Worm (Caenorhabditis elegans) whole organism, L3 larva: ENCODE results near the gene rps-2.

Experiments used
- ZK546.5 ChIP-seq: sonication (generic microtip); optimal IDR thresholded peaks from 2 replicates; lab custom pipeline; 2017; ENCODE audit warnings: missing biosample characterization, missing genetic modification characterization
- aly-2 ChIP-seq: fragments of 150-350 bp; optimal IDR thresholded peaks from 2 replicates; lab custom pipeline; 2014; ENCODE audit warnings: missing biosample characterization, missing genetic modification characterization
- ama-1 ChIP-seq: fragments of 150-350 bp; optimal IDR thresholded peaks from 2 replicates; lab custom pipeline; 2018
- ceh-16 ChIP-seq: sonication (generic microtip); optimal IDR thresholded peaks from 2 replicates; lab custom pipeline; 2017; ENCODE audit warnings: missing biosample characterization, missing genetic modification characterization
- ceh-28 ChIP-seq: fragments of 150-350 bp; optimal IDR thresholded peaks from 2 replicates; lab custom pipeline; 2014; ENCODE audit warnings: missing biosample characterization, missing genetic modification reagents, missing genetic modification characterization
- ceh-82 ChIP-seq: fragments of 150-350 bp; optimal IDR thresholded peaks from 2 replicates; lab custom pipeline; 2014; ENCODE audit warnings: missing biosample characterization, missing genetic modification characterization
- ceh-9 ChIP-seq: sonication (generic microtip); optimal IDR thresholded peaks from 2 replicates; lab custom pipeline; 2018; ENCODE audit warnings: missing biosample characterization, missing genetic modification characterization
- daf-12 ChIP-seq: fragments of 150-350 bp; optimal IDR thresholded peaks from 2 replicates; lab custom pipeline; 2014; ENCODE audit warnings: missing biosample characterization, missing genetic modification reagents, missing genetic modification characterization
- egl-27 ChIP-seq: sonication (generic microtip); optimal IDR thresholded peaks from 4 replicates; lab custom pipeline; 2017; ENCODE audit warnings: missing biosample characterization, missing genetic modification reagents, missing genetic modification characterization
- elt-1 ChIP-seq: fragments of 150-350 bp; optimal IDR thresholded peaks from 2 replicates; lab custom pipeline; 2014; ENCODE audit warnings: missing biosample characterization, missing genetic modification characterization
- elt-2 ChIP-seq: sonication (generic microtip); optimal IDR thresholded peaks from 2 replicates; lab custom pipeline; 2016; ENCODE audit warnings: missing genetic modification reagents, mild to moderate bottlenecking, missing genetic modification characterization, missing compliant biosample characterization
- elt-3 ChIP-seq, 3 experiments: fragments of 150-350 bp in 1 of 3; sonication (generic microtip) in 2 of 3; optimal IDR thresholded peaks; 2 replicates in 2 of 3; 4 replicates in 1 of 3; lab custom pipeline; 2014 to 2017; ENCODE audit warnings: missing biosample characterization in 3 of 3, missing genetic modification characterization in 3 of 3
- eor-1 ChIP-seq, 2 experiments: fragments of 150-350 bp; optimal IDR thresholded peaks; 2 replicates each; lab custom pipeline; 2014 to 2018; ENCODE audit warnings: missing biosample characterization in 2 of 2, missing genetic modification characterization in 2 of 2
- fkh-2 ChIP-seq: fragments of 150-350 bp; optimal IDR thresholded peaks from 2 replicates; lab custom pipeline; 2014; ENCODE audit warnings: missing biosample characterization, missing genetic modification reagents, missing genetic modification characterization
- fos-1 ChIP-seq: fragments of 150-350 bp; optimal IDR thresholded peaks from 2 replicates; lab custom pipeline; 2014; ENCODE audit warnings: missing biosample characterization, missing genetic modification characterization
- hmg-11 ChIP-seq: sonication (generic microtip); optimal IDR thresholded peaks from 2 replicates; lab custom pipeline; 2016; ENCODE audit warnings: missing genetic modification characterization, missing compliant biosample characterization
- jun-1 ChIP-seq: fragments of 150-350 bp; optimal IDR thresholded peaks from 2 replicates; lab custom pipeline; 2014; ENCODE audit warnings: missing biosample characterization, missing genetic modification reagents, missing genetic modification characterization
- lin-15B ChIP-seq: fragments of 150-350 bp; optimal IDR thresholded peaks from 2 replicates; lab custom pipeline; 2014; ENCODE audit warnings: missing biosample characterization, missing genetic modification characterization
- lin-39 ChIP-seq: fragments of 150-350 bp; optimal IDR thresholded peaks from 2 replicates; lab custom pipeline; 2018; ENCODE audit warnings: missing biosample characterization, missing genetic modification reagents, missing genetic modification characterization
- lsy-12 ChIP-seq: sonication (generic microtip); optimal IDR thresholded peaks from 2 replicates; lab custom pipeline; 2016; ENCODE audit warnings: mild to moderate bottlenecking, missing genetic modification characterization, missing compliant biosample characterization
- mdl-1 ChIP-seq: fragments of 150-350 bp; optimal IDR thresholded peaks from 2 replicates; lab custom pipeline; 2014; ENCODE audit warnings: missing biosample characterization, missing genetic modification characterization
- nfya-1 ChIP-seq: sonication (generic microtip); optimal IDR thresholded peaks from 2 replicates; lab custom pipeline; 2017; ENCODE audit warnings: missing genetic modification characterization, mild to moderate bottlenecking, missing compliant biosample characterization, antibody characterized with exemption, moderate library complexity; ENCODE audit not compliant: insufficient read depth
- nhr-11 ChIP-seq: fragments of 150-350 bp; optimal IDR thresholded peaks from 2 replicates; lab custom pipeline; 2014; ENCODE audit warnings: missing biosample characterization, missing genetic modification characterization
- nhr-12 ChIP-seq: fragments of 150-350 bp; optimal IDR thresholded peaks from 2 replicates; lab custom pipeline; 2014; ENCODE audit warnings: missing biosample characterization, missing genetic modification characterization
- nhr-23 ChIP-seq: fragments of 150-350 bp; optimal IDR thresholded peaks from 2 replicates; lab custom pipeline; 2014; ENCODE audit warnings: missing biosample characterization, missing genetic modification reagents, missing genetic modification characterization
- nhr-237 ChIP-seq: fragments of 150-350 bp; optimal IDR thresholded peaks from 2 replicates; lab custom pipeline; 2014; ENCODE audit warnings: missing biosample characterization, missing genetic modification characterization
- nhr-25 ChIP-seq: sonication (generic microtip); optimal IDR thresholded peaks from 2 replicates; lab custom pipeline; 2017; ENCODE audit warnings: missing biosample characterization, missing genetic modification characterization
- nhr-28 ChIP-seq: fragments of 150-350 bp; optimal IDR thresholded peaks from 2 replicates; lab custom pipeline; 2014; ENCODE audit warnings: missing biosample characterization, missing genetic modification characterization
- nhr-43 ChIP-seq: sonication (generic microtip); optimal IDR thresholded peaks from 2 replicates; lab custom pipeline; 2016; ENCODE audit warnings: mild to moderate bottlenecking, missing genetic modification characterization, missing compliant biosample characterization; ENCODE audit not compliant: poor library complexity, severe bottlenecking
- nhr-76 ChIP-seq: fragments of 150-350 bp; sonication (generic microtip); optimal IDR thresholded peaks from 5 replicates; lab custom pipeline; 2014; ENCODE audit warnings: missing biosample characterization, missing genetic modification characterization
- pha-4 ChIP-seq: fragments of 150-350 bp; optimal IDR thresholded peaks from 2 replicates; lab custom pipeline; 2014; ENCODE audit warnings: missing biosample characterization, missing genetic modification reagents, missing genetic modification characterization
- pqm-1 ChIP-seq: fragments of 150-350 bp; optimal IDR thresholded peaks from 2 replicates; lab custom pipeline; 2017; ENCODE audit warnings: missing biosample characterization, missing genetic modification characterization, inconsistent platforms
- sea-2 ChIP-seq: fragments of 150-350 bp; sonication (generic microtip); optimal IDR thresholded peaks from 4 replicates; lab custom pipeline; 2014; ENCODE audit warnings: missing biosample characterization, missing genetic modification reagents, missing genetic modification characterization
- skn-1 ChIP-seq: fragments of 150-350 bp; optimal IDR thresholded peaks from 2 replicates; lab custom pipeline; 2014; ENCODE audit warnings: missing biosample characterization, missing genetic modification characterization
- snpc-4 ChIP-seq: fragments of 150-350 bp; optimal IDR thresholded peaks from 2 replicates; lab custom pipeline; 2014; ENCODE audit warnings: missing biosample characterization, missing genetic modification characterization
- tbx-2 ChIP-seq: sonication (generic microtip); optimal IDR thresholded peaks from 2 replicates; lab custom pipeline; 2016; ENCODE audit warnings: mild to moderate bottlenecking, missing genetic modification characterization, missing compliant biosample characterization
- unc-62 ChIP-seq: fragments of 150-350 bp; sonication (generic microtip); optimal IDR thresholded peaks from 4 replicates; lab custom pipeline; 2014; ENCODE audit warnings: missing biosample characterization, missing genetic modification reagents, missing genetic modification characterization
- zag-1 ChIP-seq: fragments of 150-350 bp; optimal IDR thresholded peaks from 2 replicates; lab custom pipeline; 2014; ENCODE audit warnings: missing biosample characterization, missing genetic modification characterization
- ztf-4 ChIP-seq: fragments of 150-350 bp; optimal IDR thresholded peaks from 2 replicates; lab custom pipeline; 2014; ENCODE audit warnings: missing biosample characterization, missing genetic modification characterization

Gene rps-2

ce11 chrIV:7948290-7948689 is 22.1 kb upstream of the rps-2 start, which contains the start of gene mcm-3AP:
Gene mcm-3AP (plus strand): TSS chrIV:7948672.
- TF ChIP-seq elt-2 (tag; lab: Kevin White, UChicago) (peak; percentile 26), hmg-11 (tag; lab: Kevin White, UChicago) (peak; percentile 13), nfya-1 (tag; lab: Kevin White, UChicago) (peak; percentile 58)

DNA sequence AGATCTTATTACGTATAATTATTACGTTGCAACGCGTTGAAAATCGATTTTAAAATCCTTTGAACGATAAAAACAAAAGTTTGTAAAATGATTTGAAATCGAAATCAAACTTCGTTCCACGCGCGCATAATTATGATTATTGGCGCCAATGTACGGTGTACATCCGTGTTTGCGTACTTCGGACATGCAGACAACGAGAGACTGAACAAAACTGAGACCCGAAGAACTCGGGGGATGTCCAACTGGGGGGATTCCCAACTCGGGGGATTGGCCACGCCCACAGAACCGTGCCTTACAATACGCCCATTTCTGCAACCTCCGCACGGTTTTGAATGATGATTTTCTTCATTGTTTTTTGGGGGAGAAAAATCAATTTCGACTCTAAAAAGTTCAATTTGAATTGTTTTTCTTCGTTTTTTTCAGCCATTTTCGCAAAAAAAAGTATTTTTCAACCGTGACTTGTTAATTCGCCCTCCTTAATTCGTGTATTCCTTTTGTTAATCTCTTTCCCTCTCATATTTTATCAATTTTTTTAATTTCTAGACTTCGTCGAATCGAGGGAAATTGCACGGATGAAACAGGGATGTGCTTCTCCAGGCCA is 20.8 kb upstream of the rps-2 start, which contains the start of gene F20D12.12:
Gene F20D12.12 (plus strand): TSS at position 542 of the 601 bp plus-strand sequence.
- peak; percentile 52 for TF ChIP-seq elt-2 (tag; lab: Kevin White, UChicago)
- peak; percentile 85 for TF ChIP-seq nfya-1 (tag; lab: Kevin White, UChicago)
- peak; percentile 69 for TF ChIP-seq lin-15B (tag; lab: Kevin White, UChicago)
- TF ChIP-seq pha-4 (tag; lab: Kevin White, UChicago) = peak; percentile 66
- peak; percentile 67 for TF ChIP-seq nhr-23 (tag; lab: Kevin White, UChicago)
- TF ChIP-seq snpc-4 (tag; lab: Kevin White, UChicago) = peak; percentile 19
- peak; percentile 66 for TF ChIP-seq lin-39 (tag; lab: Kevin White, UChicago)
- TF ChIP-seq hmg-11 (tag; lab: Kevin White, UChicago) = peak; percentile 56
- TF ChIP-seq nhr-43 (tag; lab: Kevin White, UChicago) = peak; percentile 7
- peak; percentile 57 for TF ChIP-seq lsy-12

ce11 chrIV:7946457-7946856 is 20.3 kb upstream of the rps-2 start, which contains the start of gene czw-1:
Gene czw-1 (minus strand): TSS chrIV:7946825.
- TF ChIP-seq nhr-12 (tag; lab: Kevin White, UChicago) = no peak
- TF ChIP-seq egl-27 = no peak
- TF ChIP-seq elt-3 (tag; optimal IDR thresholded peaks at IDR 0.05; lab: Kevin White, UChicago) = no peak
- TF ChIP-seq nhr-28 (tag; lab: Kevin White, UChicago) = no peak
- TF ChIP-seq nhr-237 (tag; lab: Kevin White, UChicago) = no peak
- no peak for TF ChIP-seq nhr-43 (tag; lab: Kevin White, UChicago)
- TF ChIP-seq ZK546.5 = no peak
- TF ChIP-seq pha-4 (tag; lab: Kevin White, UChicago) = no peak
- TF ChIP-seq ceh-82 (tag; lab: Kevin White, UChicago) = no peak
- no peak for TF ChIP-seq ceh-9
- TF ChIP-seq lin-15B (tag; lab: Kevin White, UChicago) = no peak
- no peak for TF ChIP-seq zag-1 (tag; lab: Kevin White, UChicago)
- no peak for TF ChIP-seq elt-1 (tag; lab: Kevin White, UChicago)
- TF ChIP-seq fkh-2 (tag; lab: Kevin White, UChicago) = no peak
- no peak for TF ChIP-seq lsy-12
- no peak for TF ChIP-seq ceh-28
- no peak for TF ChIP-seq tbx-2 (tag; lab: Kevin White, UChicago)
- no peak for TF ChIP-seq pqm-1 (tag; lab: Kevin White, UChicago)

DNA sequence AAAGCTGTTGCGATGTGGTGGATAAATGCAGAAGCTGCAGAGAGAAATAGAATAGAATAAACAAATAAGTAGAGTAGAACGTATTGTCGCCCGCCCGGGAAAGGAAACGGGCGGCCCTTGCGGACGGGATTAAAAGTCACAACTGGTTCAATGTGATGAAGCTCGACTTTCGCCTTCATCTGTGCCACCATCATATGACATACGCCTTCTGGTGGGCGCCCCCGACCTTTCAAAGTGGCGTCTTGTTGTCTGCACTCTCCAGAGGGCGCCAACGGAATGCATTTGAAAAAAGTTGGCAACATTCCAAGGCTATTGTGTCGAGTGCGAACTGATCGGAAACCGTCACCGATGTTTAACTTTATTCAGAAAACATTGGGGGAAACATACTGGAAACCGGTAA is 17.1 kb upstream of the rps-2 start:
- TF ChIP-seq ztf-4 (tag; lab: Kevin White, UChicago) = no peak
- no peak for TF ChIP-seq eor-1 (tag; optimal IDR thresholded peaks at IDR 0.05; lab: Kevin White, UChicago)
- no peak for TF ChIP-seq nhr-11 (tag; lab: Kevin White, UChicago)
- no peak for TF ChIP-seq sea-2
- TF ChIP-seq skn-1 (tag; lab: Kevin White, UChicago) = no peak
- TF ChIP-seq hmg-11 (tag; lab: Kevin White, UChicago) = no peak
- no peak for TF ChIP-seq nhr-12 (tag; lab: Kevin White, UChicago)
- peak; percentile 19 for TF ChIP-seq lin-39 (tag; lab: Kevin White, UChicago)
- TF ChIP-seq aly-2 (tag; lab: Kevin White, UChicago) = no peak
- TF ChIP-seq ceh-9 = no peak
- TF ChIP-seq ceh-82 (tag; lab: Kevin White, UChicago) = no peak
- TF ChIP-seq unc-62 (GFP tag; lab: Kevin White, UChicago) = no peak
- TF ChIP-seq elt-1 (tag; lab: Kevin White, UChicago) = no peak
- TF ChIP-seq nhr-76 (tag; lab: Kevin White, UChicago) = no peak
- TF ChIP-seq elt-2 (tag; lab: Kevin White, UChicago) = no peak
- TF ChIP-seq pha-4 (tag; lab: Kevin White, UChicago) = no peak
- no peak for TF ChIP-seq elt-3 (tag; optimal IDR thresholded peaks at IDR 0.05; lab: Kevin White, UChicago)
- TF ChIP-seq tbx-2 (tag; lab: Kevin White, UChicago) = no peak
- no peak for TF ChIP-seq egl-27
- TF ChIP-seq zag-1 (tag; lab: Kevin White, UChicago) = no peak
- TF ChIP-seq mdl-1 (tag; lab: Kevin White, UChicago) = no peak
- no peak for TF ChIP-seq ama-1 (lab: Kevin White, UChicago)
- peak; percentile 33 for TF ChIP-seq nfya-1 (tag; lab: Kevin White, UChicago)
- TF ChIP-seq jun-1 (tag; lab: Kevin White, UChicago) = no peak
- TF ChIP-seq ceh-16 (tag; lab: Kevin White, UChicago) = no peak
- no peak for TF ChIP-seq nhr-43 (tag; lab: Kevin White, UChicago)
- TF ChIP-seq daf-12 (tag; lab: Kevin White, UChicago) = no peak
- TF ChIP-seq nhr-28 (tag; lab: Kevin White, UChicago) = no peak
- no peak for TF ChIP-seq fos-1 (tag; lab: Kevin White, UChicago)
- no peak for TF ChIP-seq snpc-4 (tag; lab: Kevin White, UChicago)
- peak; percentile 76 for TF ChIP-seq nhr-25 (tag; lab: Kevin White, UChicago)
- peak; percentile 9 for TF ChIP-seq nhr-23 (tag; lab: Kevin White, UChicago)
- no peak for TF ChIP-seq ZK546.5
- no peak for TF ChIP-seq pqm-1 (tag; lab: Kevin White, UChicago)
